Worm (Caenorhabditis elegans) whole organism, early embryonic: ENCODE measurements around the gene cdc-25.3.

ENCODE experiments used
- B0310.2 ChIP-seq: sonication (generic microtip); optimal IDR thresholded peaks from 2 replicates; lab custom pipeline; 2016; ENCODE audit warnings: mild to moderate bottlenecking, missing genetic modification characterization, missing compliant biosample characterization
- ama-1 ChIP-seq: fragments of 150-350 bp; optimal IDR thresholded peaks from 2 replicates; lab custom pipeline; 2014
- ceh-36 ChIP-seq: sonication (generic microtip); optimal IDR thresholded peaks from 2 replicates; lab custom pipeline; 2016; ENCODE audit warnings: missing genetic modification characterization, inconsistent platforms, missing compliant biosample characterization
- flt-1 ChIP-seq: fragments of 200-800 bp; sonication (Bioruptor generic); IDR thresholded peaks from 2 replicates; pipeline ENCODE4 v1.3.6; 2022; ENCODE audit warnings: missing genetic modification characterization, missing compliant biosample characterization
- hnd-1 ChIP-seq: sonication (generic microtip); optimal IDR thresholded peaks from 2 replicates; lab custom pipeline; 2016; ENCODE audit warnings: missing genetic modification characterization, missing compliant biosample characterization
- pes-1 ChIP-seq: fragments of 200-800 bp; sonication (Bioruptor generic); IDR thresholded peaks from 2 replicates; pipeline ENCODE4 v1.3.6; 2022; ENCODE audit warnings: missing genetic modification reagents, missing genetic modification characterization, missing compliant biosample characterization
- sea-1 ChIP-seq: fragments of 200-800 bp; sonication (Bioruptor generic); conservative IDR thresholded peaks from 2 replicates; pipeline ENCODE4 v1.3.6; 2022; ENCODE audit warnings: missing genetic modification characterization, missing compliant biosample characterization
- tbx-11 ChIP-seq: fragments of 200-800 bp; sonication (Bioruptor generic); IDR thresholded peaks from 2 replicates; pipeline ENCODE4 v1.3.6; 2022; ENCODE audit warnings: missing genetic modification characterization, missing compliant biosample characterization
- tra-4 ChIP-seq: sonication (generic microtip); optimal IDR thresholded peaks from 2 replicates; lab custom pipeline; 2017; ENCODE audit warnings: missing genetic modification characterization, missing compliant biosample characterization

- TF ChIP-seq sea-1 (GFP tag; lab: Robert Waterston, UW) (no peak), ceh-36 (tag; lab: Kevin White, UChicago) (no peak), flt-1 (no peak), hnd-1 (tag; lab: Kevin White, UChicago) (no peak), B0310.2 (tag; lab: Kevin White, UChicago) (no peak), ama-1 (lab: Kevin White, UChicago) (no peak), tbx-11 (GFP tag; lab: Robert Waterston, UW) (no peak), pes-1 (GFP tag; lab: Robert Waterston, UW) (no peak), tra-4 (tag; lab: Kevin White, UChicago) (no peak)
Observed at ce11 chrIII:8956146-8956646, 38.5 kb upstream of the cdc-25.3 start, which contains the start of the genes ZK643.5 and ZK643.2.
